Fruit fly (Drosophila melanogaster) S2 (cell line): ENCODE measurements around the gene CG46434.

Experiments used
- CG8478 ChIP-seq: fragments of >200 bp; optimal IDR thresholded peaks from 2 replicates; lab custom pipeline; 2018
- CTCF ChIP-seq, 2 experiments: fragments of >200 bp; optimal IDR thresholded peaks; 2 replicates each; lab custom pipeline; 2018

DNA sequence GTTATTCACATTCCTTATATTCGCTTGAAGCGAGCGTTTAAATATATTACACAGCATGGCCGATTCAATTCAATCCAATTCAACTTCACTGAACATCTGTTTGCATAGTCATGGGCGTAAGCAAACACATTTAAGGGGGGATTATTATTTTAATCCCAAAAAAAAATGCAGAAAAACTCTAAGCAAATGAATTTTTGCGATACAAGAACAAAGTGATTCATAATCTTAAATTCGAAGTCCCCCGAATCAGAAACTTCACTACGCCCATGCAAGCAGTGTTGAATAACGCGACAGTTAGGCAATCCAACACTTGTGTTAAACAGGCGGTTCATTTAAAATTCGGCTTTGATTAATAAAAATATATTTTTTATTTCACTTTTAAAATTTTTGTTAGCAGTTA is 46.4 kb upstream of the CG46434 start, which contains the start of gene CG14100:
- no peak for TF ChIP-seq CG8478 (lab: Kevin White, UChicago)
- TF ChIP-seq CTCF (optimal IDR thresholded peaks at IDR 0.05; lab: Kevin White, UChicago): no peak
